Worm (Caenorhabditis elegans): ENCODE data around the gene nhr-32.

Gene nhr-32

DNA sequence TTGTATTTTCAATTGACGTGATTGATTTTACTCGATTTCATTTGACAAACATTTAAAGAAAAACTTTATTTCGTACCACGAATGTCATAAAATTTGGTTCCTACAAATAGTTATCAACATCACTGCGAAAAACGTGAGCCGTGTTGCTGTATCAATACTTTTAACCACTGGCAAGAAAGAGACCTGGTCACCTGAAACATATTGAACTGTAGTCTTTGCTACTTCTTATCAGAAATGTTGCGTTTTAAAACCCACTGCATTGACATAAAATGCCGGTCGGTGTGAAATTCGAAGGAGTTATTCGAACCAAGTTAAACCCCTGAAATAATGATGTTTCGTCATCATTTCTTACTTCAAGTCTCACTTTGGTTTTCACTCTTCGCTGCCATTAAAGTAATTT, 4.2 kb upstream of the nhr-32 start:
- no peak for TF ChIP-seq hmg-1.1 (GFP tag; IDR thresholded peaks at IDR 0.05)
- no peak for TF ChIP-seq zfp-3 (GFP tag; conservative IDR thresholded peaks at IDR 0.05)
- peak; percentile 54 for TF ChIP-seq hlh-11 (tag; optimal IDR thresholded peaks at IDR 0.05)
- TF ChIP-seq nhr-28 (tag; optimal IDR thresholded peaks at IDR 0.05), result peak; percentile 52
- TF ChIP-seq tra-1 (GFP tag; IDR thresholded peaks at IDR 0.05), result no peak
- TF ChIP-seq nhr-77 (tag; optimal IDR thresholded peaks at IDR 0.05), result peak; percentile 1
- TF ChIP-seq dmd-6 (GFP tag; IDR thresholded peaks at IDR 0.05), result peak; percentile 74
- peak; percentile 61 for TF ChIP-seq dve-1 (tag; optimal IDR thresholded peaks at IDR 0.05; ENCODE audit: insufficient read depth)
- TF ChIP-seq daf-16 (GFP tag; optimal IDR thresholded peaks at IDR 0.05), result no peak
- peak; percentile 74 for TF ChIP-seq daf-16 (tag; optimal IDR thresholded peaks at IDR 0.05)
- no peak for TF ChIP-seq Y105C5A.15 (GFP tag; IDR thresholded peaks at IDR 0.05)
- peak; percentile 39 for TF ChIP-seq hlh-30 (tag; optimal IDR thresholded peaks at IDR 0.05; ENCODE audit: insufficient read depth)

DNA sequence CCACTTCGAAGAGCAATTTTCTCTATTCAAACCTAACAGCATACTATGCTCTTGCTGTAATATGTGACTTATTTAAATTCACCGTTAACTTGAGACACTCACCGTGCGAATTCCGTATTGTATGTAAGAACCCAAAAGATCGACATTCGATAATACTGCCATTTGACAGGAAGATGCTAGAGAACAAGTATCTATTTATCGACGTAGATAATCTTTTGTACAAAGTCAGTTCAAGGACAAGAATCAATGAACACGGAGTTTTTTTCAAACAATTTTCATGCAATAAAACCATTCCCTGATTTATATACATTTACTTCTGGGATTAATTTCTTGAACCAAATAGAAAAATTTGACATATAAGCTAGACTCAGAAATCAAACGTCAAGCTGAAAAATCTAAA, 3.5 kb upstream of the nhr-32 start, which contains the start of gene K08H2.7:
Gene K08H2.7 (minus strand): TSS at position 173 of the 400 bp plus-strand sequence.
- TF ChIP-seq Y75B8A.6 (GFP tag; IDR thresholded peaks at IDR 0.05) (no peak), nhr-77 (tag; optimal IDR thresholded peaks at IDR 0.05) (no peak), mep-1 (tag; optimal IDR thresholded peaks at IDR 0.05) (no peak), aha-1 (tag) (peak; percentile 11), fkh-10 (GFP tag; optimal IDR thresholded peaks at IDR 0.05) (no peak)

DNA sequence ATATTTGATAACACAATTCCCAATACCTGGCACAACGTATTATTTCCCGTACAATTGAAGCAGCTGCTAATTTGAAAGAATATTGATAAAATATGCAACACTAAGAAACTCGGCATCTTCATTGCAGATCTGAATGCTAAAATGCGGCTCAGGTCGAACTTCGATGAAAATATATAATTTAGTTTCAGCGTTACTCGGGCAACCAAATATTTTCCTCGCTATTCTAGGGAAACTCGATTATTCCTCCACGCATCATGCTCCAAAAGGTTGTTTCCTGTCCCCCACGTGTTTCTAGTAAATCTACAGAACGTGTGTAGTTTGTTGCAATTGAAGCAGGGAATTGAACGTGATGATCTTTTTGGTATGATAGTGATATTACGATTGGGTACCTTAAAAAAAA, 2.7 kb upstream of the nhr-32 start:
- no peak for TF ChIP-seq zfp-3 (GFP tag; conservative IDR thresholded peaks at IDR 0.05)
- TF ChIP-seq gei-8 (GFP tag; optimal IDR thresholded peaks at IDR 0.05), result no peak
- no peak for TF ChIP-seq mdt-29 (GFP tag; IDR thresholded peaks at IDR 0.05)
- no peak for TF ChIP-seq nhr-41 (GFP tag; IDR thresholded peaks at IDR 0.05)
- TF ChIP-seq unc-62 (GFP tag; optimal IDR thresholded peaks at IDR 0.05 in 1 of 2), result peak in 1 of 2 experiments; percentile 97
- TF ChIP-seq unc-62 (tag; optimal IDR thresholded peaks at IDR 0.05), result no peak
- peak; percentile 23 for TF ChIP-seq aha-1 (tag)
- no peak for TF ChIP-seq lsy-2 (tag; optimal IDR thresholded peaks at IDR 0.05)
- no peak for TF ChIP-seq pqm-1 (tag; optimal IDR thresholded peaks at IDR 0.05)
- TF ChIP-seq daf-8 (GFP tag; IDR thresholded peaks at IDR 0.05), result no peak
- TF ChIP-seq fkh-10 (GFP tag; optimal IDR thresholded peaks at IDR 0.05), result no peak
- TF ChIP-seq mxl-3 (GFP tag; optimal IDR thresholded peaks at IDR 0.05), result peak; percentile 15
- no peak for TF ChIP-seq lin-13 (GFP tag; optimal IDR thresholded peaks at IDR 0.05)

DNA sequence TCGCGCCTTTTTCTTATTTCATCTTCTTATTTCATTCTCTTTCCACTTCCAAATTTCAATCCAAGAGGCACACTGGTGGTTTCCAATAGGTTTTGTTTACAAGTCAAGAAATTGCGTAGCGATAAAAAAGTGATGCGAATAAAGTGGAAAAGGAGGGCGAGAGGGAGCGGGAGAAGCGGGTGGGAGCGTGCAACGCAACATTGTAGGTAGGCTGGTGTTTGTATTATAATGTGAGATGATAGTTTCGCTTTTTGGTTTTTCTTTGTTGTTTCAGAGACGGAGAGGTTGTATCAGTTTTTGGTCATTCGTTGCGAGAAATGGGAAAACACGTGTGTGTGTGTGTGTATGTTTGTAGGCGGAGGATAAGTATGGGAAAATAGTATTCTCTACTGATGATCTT, 1.6 kb upstream of the nhr-32 start:
- TF ChIP-seq mdl-1 (tag; optimal IDR thresholded peaks at IDR 0.05) (peak; percentile 38 to 90), nhr-6 (tag; optimal IDR thresholded peaks at IDR 0.05) (peak; percentile 6), nhr-28 (tag; optimal IDR thresholded peaks at IDR 0.05) (peak; percentile 95), dmd-6 (GFP tag; IDR thresholded peaks at IDR 0.05) (peak; percentile 83), aha-1 (tag) (peak; percentile 98), lin-29 (GFP tag; IDR thresholded peaks at IDR 0.05) (no peak), dmd-9 (GFP tag; IDR thresholded peaks at IDR 0.05) (no peak), hif-1 (tag; optimal IDR thresholded peaks at IDR 0.05) (peak in 1 of 2 experiments; percentile 41), egl-27 (tag; optimal IDR thresholded peaks at IDR 0.05) (no peak), nhr-25 (tag; optimal IDR thresholded peaks at IDR 0.05; ENCODE audit: borderline replicate concordance, insufficient read depth) (peak; percentile 53), lin-13 (GFP tag; optimal IDR thresholded peaks at IDR 0.05) (no peak), tra-1 (GFP tag; IDR thresholded peaks at IDR 0.05) (peak; percentile 65; the same call in 1 of the 2 replicates), nhr-77 (tag; optimal IDR thresholded peaks at IDR 0.05) (peak; percentile 78), mxl-3 (GFP tag; optimal IDR thresholded peaks at IDR 0.05) (peak; percentile 78), lsy-2 (tag; optimal IDR thresholded peaks at IDR 0.05) (peak in 1 of 2 experiments; percentile 48), hlh-11 (tag; optimal IDR thresholded peaks at IDR 0.05) (peak; percentile 83), mes-2 (tag; optimal IDR thresholded peaks at IDR 0.05; ENCODE audit: poor library complexity, severe bottlenecking) (peak; percentile 64), pqm-1 (tag; optimal IDR thresholded peaks at IDR 0.05) (peak; percentile 66), nhr-102 (tag; optimal IDR thresholded peaks at IDR 0.05) (peak; percentile 28), pha-4 (GFP tag; IDR thresholded peaks at IDR 0.05) (no peak), pha-4 (tag; optimal IDR thresholded peaks at IDR 0.05) (peak; percentile 68), daf-16 (GFP tag; optimal IDR thresholded peaks at IDR 0.05) (peak in 1 of 2 experiments; percentile 68), daf-16 (tag; optimal IDR thresholded peaks at IDR 0.05) (peak; percentile 95), hlh-30 (tag; optimal IDR thresholded peaks at IDR 0.05; ENCODE audit: insufficient read depth) (peak; percentile 84), nhr-10 (tag; optimal IDR thresholded peaks at IDR 0.05) (peak; percentile 86), dve-1 (tag; optimal IDR thresholded peaks at IDR 0.05; ENCODE audit: insufficient read depth) (peak; percentile 92), daf-19 (GFP tag; conservative IDR thresholded peaks at IDR 0.05) (no peak), ama-1 (optimal IDR thresholded peaks at IDR 0.05) (no peak), unc-62 (GFP tag; optimal IDR thresholded peaks at IDR 0.05 in 1 of 2) (peak in 1 of 2 experiments; percentile 33), unc-62 (tag; optimal IDR thresholded peaks at IDR 0.05) (no peak), mep-1 (tag; optimal IDR thresholded peaks at IDR 0.05) (peak; percentile 78), arid-1 (GFP tag; conservative IDR thresholded peaks at IDR 0.05) (0 out of 2 replicates have a peak, but pooled peaks have one; percentile 29), hmg-1.1 (GFP tag; IDR thresholded peaks at IDR 0.05) (peak; percentile 34; the same call in 1 of the 2 replicates)

Data from whole organism, L4 larva.